Fruit fly (Drosophila melanogaster) S2 (cell line): ENCODE results near the gene Snoo.

Experiments used
- CG8478 ChIP-seq: fragments of >200 bp; optimal IDR thresholded peaks from 2 replicates; lab custom pipeline; 2018
- CTCF ChIP-seq, 2 experiments: fragments of >200 bp; optimal IDR thresholded peaks; 2 replicates each; lab custom pipeline; 2018

DNA sequence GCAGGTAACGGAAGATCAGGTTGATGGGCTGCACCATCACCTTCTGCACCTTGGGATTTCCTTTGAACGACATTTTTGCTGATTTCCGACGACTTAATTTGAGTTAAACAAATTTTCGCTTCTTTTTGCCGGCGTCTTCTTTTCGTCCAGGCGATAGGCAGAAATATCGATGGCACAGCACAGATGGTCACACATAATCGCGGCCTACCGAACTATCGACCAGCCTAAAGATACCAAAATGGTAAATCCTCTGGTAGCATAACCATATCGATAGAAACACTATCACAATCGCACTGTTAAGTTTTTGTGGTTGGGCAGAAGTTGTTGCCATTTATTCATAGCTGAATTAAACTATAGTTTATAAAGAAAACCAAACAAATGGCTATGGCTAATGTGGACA, 98.7 kb downstream of the Snoo start, which contains the start of the genes SmE and CG34132:
- no peak for TF ChIP-seq CG8478 (lab: Kevin White, UChicago)
- TF ChIP-seq CTCF (optimal IDR thresholded peaks at IDR 0.05; lab: Kevin White, UChicago), result peak; percentile 40 to 44
